Fruit fly (Drosophila melanogaster): ENCODE data around the gene nAChRbeta2.

Gene nAChRbeta2

DNA sequence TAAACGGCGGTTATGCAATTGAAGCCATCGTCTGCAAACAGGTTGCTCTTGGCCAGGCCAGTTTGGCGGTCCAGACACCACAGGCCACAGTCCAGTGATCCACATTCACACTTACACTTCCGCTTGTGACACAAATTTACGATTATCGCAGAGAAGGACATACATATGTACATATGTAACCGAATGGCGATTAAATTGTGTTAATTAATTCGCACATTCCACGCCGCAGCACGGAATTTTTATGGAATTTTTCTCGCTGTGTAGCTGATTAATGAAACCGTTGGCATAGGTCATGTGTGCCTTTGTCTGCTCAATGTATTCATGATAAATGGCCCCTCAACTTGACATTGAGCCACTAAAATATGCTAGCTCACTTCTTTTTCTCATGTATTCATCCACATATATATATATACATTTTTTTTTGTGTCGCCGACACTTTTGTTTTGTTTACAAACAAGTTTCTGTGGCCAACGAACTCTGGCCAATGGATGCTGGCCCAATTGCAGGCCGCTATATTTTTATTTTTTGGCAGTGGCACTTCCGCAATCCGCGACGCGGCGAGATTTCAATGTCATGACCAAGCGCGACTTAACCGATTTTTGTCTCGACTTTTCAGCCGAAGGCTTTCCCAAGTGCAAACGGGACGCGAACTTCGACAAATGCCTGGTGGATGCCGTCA is 11.2 kb upstream of the nAChRbeta2 start (continued):
- TF ChIP-seq Ptx1 (GFP tag; IDR thresholded peaks at IDR 0.05) (peak; percentile 54; the same call in 1 of the 2 replicates), Aef1 (GFP tag; IDR thresholded peaks at IDR 0.05) (0 out of 3 replicates have a peak, but pooled peaks have one; percentile 22), crp (GFP tag; optimal IDR thresholded peaks at IDR 0.05) (no peak), CG12071 (GFP tag; optimal IDR thresholded peaks at IDR 0.05) (no peak), lov (optimal IDR thresholded peaks at IDR 0.05) (no peak), lov (GFP tag; IDR thresholded peaks at IDR 0.05) (0 out of 3 replicates have a peak, but pooled peaks have one; percentile 25), CG17385 (GFP tag; optimal IDR thresholded peaks at IDR 0.05) (no peak), corto (GFP tag; optimal IDR thresholded peaks at IDR 0.05) (no peak), Drgx (GFP tag; IDR thresholded peaks at IDR 0.05) (peak; percentile 58), zf30C (GFP tag; optimal IDR thresholded peaks at IDR 0.05) (no peak), Lim3 (GFP tag; IDR thresholded peaks at IDR 0.05) (0 out of 2 replicates have a peak, but pooled peaks have one; percentile 14), ftz-f1 (GFP tag; optimal IDR thresholded peaks at IDR 0.05) (peak; percentile 8), mld (GFP tag; IDR thresholded peaks at IDR 0.05; ENCODE audit: partially characterized antibody) (no peak), CG7357 (GFP tag; IDR thresholded peaks at IDR 0.05) (0 out of 3 replicates have a peak, but pooled peaks have one; percentile 19), rib (GFP tag; IDR thresholded peaks at IDR 0.05) (no peak), CG10366 (GFP tag; IDR thresholded peaks at IDR 0.05) (peak; percentile 42), cas (GFP tag; IDR thresholded peaks at IDR 0.05) (no peak), pb (GFP tag; optimal IDR thresholded peaks at IDR 0.05) (no peak), CG6272 (GFP tag; IDR thresholded peaks at IDR 0.05) (no peak), CG4424 (GFP tag; optimal IDR thresholded peaks at IDR 0.05) (no peak), CG4328 (GFP tag; optimal IDR thresholded peaks at IDR 0.05) (no peak), gsb-n (tag; optimal IDR thresholded peaks at IDR 0.05) (no peak), CG6175 (GFP tag; IDR thresholded peaks at IDR 0.05) (no peak), CG18619 (GFP tag; optimal IDR thresholded peaks at IDR 0.05) (no peak), org-1 (GFP tag; optimal IDR thresholded peaks at IDR 0.05) (no peak), Dp (GFP tag; optimal IDR thresholded peaks at IDR 0.05) (no peak), nom (GFP tag; optimal IDR thresholded peaks at IDR 0.05) (no peak), Dip2 (GFP tag; IDR thresholded peaks at IDR 0.05) (no peak), CG11247 (GFP tag; IDR thresholded peaks at IDR 0.05) (0 out of 2 replicates have a peak, but pooled peaks have one; percentile 41), hbn (GFP tag; IDR thresholded peaks at IDR 0.05; ENCODE audit: partially characterized antibody) (no peak), row (GFP tag; IDR thresholded peaks at IDR 0.05) (peak; percentile 47; the same call in 2 of the 3 replicates), CG10979 (tag; optimal IDR thresholded peaks at IDR 0.05) (no peak), gro (GFP tag; optimal IDR thresholded peaks at IDR 0.05) (no peak), CG16813 (GFP tag; IDR thresholded peaks at IDR 0.05; ENCODE audit: partially characterized antibody) (no peak), mam (GFP tag; optimal IDR thresholded peaks at IDR 0.05) (no peak), jing (GFP tag; optimal IDR thresholded peaks at IDR 0.05) (no peak), bsh (GFP tag; optimal IDR thresholded peaks at IDR 0.05) (no peak), Rfx (GFP tag; IDR thresholded peaks at IDR 0.05) (peak; percentile 53), dpn (GFP tag; optimal IDR thresholded peaks at IDR 0.05) (peak in 1 of 2 experiments; percentile 12), CG4360 (GFP tag; IDR thresholded peaks at IDR 0.05) (no peak), Awh (GFP tag; IDR thresholded peaks at IDR 0.05) (peak; percentile 49), Lhr (GFP tag; optimal IDR thresholded peaks at IDR 0.05) (no peak), CG31388 (GFP tag; optimal IDR thresholded peaks at IDR 0.05) (no peak), esg (GFP tag; conservative IDR thresholded peaks at IDR 0.05) (peak; percentile 20; the same call in 1 of the 2 replicates), bab2 (GFP tag; optimal IDR thresholded peaks at IDR 0.05) (no peak), CG32772 (GFP tag; IDR thresholded peaks at IDR 0.05) (0 out of 2 replicates have a peak, but pooled peaks have one; percentile 14), CG9609 (GFP tag; optimal IDR thresholded peaks at IDR 0.05) (no peak), pan (optimal IDR thresholded peaks at IDR 0.05) (no peak), pan (GFP tag; optimal IDR thresholded peaks at IDR 0.05 in 1 of 2, IDR thresholded peaks at IDR 0.05 in 1 of 2) (peak in 1 of 2 experiments; percentile 57), CG11456 (GFP tag; IDR thresholded peaks at IDR 0.05) (0 out of 3 replicates have a peak, but pooled peaks have one; percentile 21)
